Worm (Caenorhabditis elegans) whole organism, young adult: ENCODE results near the gene F42A9.11.

Source experiments
- B0019.2 ChIP-seq: fragments of 200-800 bp; sonication (Bioruptor generic); conservative IDR thresholded peaks from 2 replicates; pipeline ENCODE4 v1.3.6; 2022; ENCODE audit warnings: missing genetic modification reagents, missing genetic modification characterization, missing compliant biosample characterization
- C06A6.2 ChIP-seq: fragments of 200-800 bp; sonication (Bioruptor generic); conservative IDR thresholded peaks from 2 replicates; pipeline ENCODE4 v1.3.6; 2022; ENCODE audit warnings: missing genetic modification characterization, missing compliant biosample characterization
- F22D6.2 ChIP-seq: sonication (generic microtip); optimal IDR thresholded peaks from 2 replicates; lab custom pipeline; 2016; ENCODE audit warnings: mild to moderate bottlenecking, missing genetic modification characterization, missing compliant biosample characterization
- F49E8.2 ChIP-seq: sonication (generic microtip); optimal IDR thresholded peaks from 3 replicates; lab custom pipeline; 2017; ENCODE audit warnings: missing genetic modification characterization, mild to moderate bottlenecking, missing compliant biosample characterization, antibody characterized with exemption, moderate library complexity; ENCODE audit not compliant: insufficient read depth
- F52B5.7 ChIP-seq: sonication (generic microtip); optimal IDR thresholded peaks from 2 replicates; lab custom pipeline; 2016; ENCODE audit warnings: mild to moderate bottlenecking, missing genetic modification characterization, missing compliant biosample characterization
- F55B11.4 ChIP-seq: sonication (generic microtip); optimal IDR thresholded peaks from 2 replicates; lab custom pipeline; 2016; ENCODE audit warnings: missing compliant biosample characterization, missing genetic modification characterization, borderline replicate concordance; ENCODE audit not compliant: insufficient read depth
- F57C9.4 ChIP-seq: sonication (generic microtip); optimal IDR thresholded peaks from 2 replicates; lab custom pipeline; 2017; ENCODE audit warnings: mild to moderate bottlenecking, missing genetic modification characterization, missing compliant biosample characterization
- T07F8.4 ChIP-seq: sonication (generic microtip); optimal IDR thresholded peaks from 2 replicates; lab custom pipeline; 2016; ENCODE audit warnings: mild to moderate bottlenecking, missing genetic modification characterization, moderate library complexity, missing compliant biosample characterization
- Y79H2A.3 ChIP-seq: fragments of 200-800 bp; sonication (Bioruptor generic); conservative IDR thresholded peaks from 2 replicates; pipeline ENCODE4 v1.3.6; 2022; ENCODE audit warnings: missing genetic modification reagents, missing genetic modification characterization, missing compliant biosample characterization
- aptf-3 ChIP-seq: fragments of 200-800 bp; sonication (Bioruptor generic); IDR thresholded peaks from 2 replicates; pipeline ENCODE4 v1.3.6; 2022; ENCODE audit warnings: missing genetic modification characterization, missing compliant biosample characterization
- atf-7 ChIP-seq: sonication (generic microtip); optimal IDR thresholded peaks from 2 replicates; lab custom pipeline; 2017; ENCODE audit warnings: mild to moderate bottlenecking, missing genetic modification characterization, missing compliant biosample characterization
- athp-1 ChIP-seq: sonication (generic microtip); optimal IDR thresholded peaks from 2 replicates; lab custom pipeline; 2017; ENCODE audit warnings: mild to moderate bottlenecking, missing genetic modification characterization, missing compliant biosample characterization
- attf-3 ChIP-seq: fragments of 200-800 bp; sonication (Bioruptor generic); conservative IDR thresholded peaks from 2 replicates; pipeline ENCODE4 v1.3.6; 2022; ENCODE audit warnings: missing genetic modification reagents, missing genetic modification characterization, missing compliant biosample characterization
- ccch-3 ChIP-seq: fragments of 200-800 bp; sonication (Bioruptor generic); optimal IDR thresholded peaks from 2 replicates; lab custom pipeline; 2018; ENCODE audit warnings: mild to moderate bottlenecking, missing genetic modification characterization, missing compliant biosample characterization
- cebp-2 ChIP-seq: fragments of 200-800 bp; sonication (Bioruptor generic); IDR thresholded peaks from 2 replicates; pipeline ENCODE4 v1.3.6; 2022; ENCODE audit warnings: missing genetic modification characterization, missing compliant biosample characterization
- ceh-58 ChIP-seq: fragments of 200-800 bp; sonication (Bioruptor generic); IDR thresholded peaks from 2 replicates; pipeline ENCODE4 v1.3.6; 2022; ENCODE audit warnings: missing genetic modification characterization, missing compliant biosample characterization
- ceh-91 ChIP-seq: fragments of 200-800 bp; sonication (Bioruptor generic); IDR thresholded peaks from 2 replicates; pipeline ENCODE4 v1.3.6; 2022; ENCODE audit warnings: missing genetic modification reagents, missing genetic modification characterization, missing compliant biosample characterization
- chd-7 ChIP-seq: sonication (generic microtip); optimal IDR thresholded peaks from 2 replicates; lab custom pipeline; 2016; ENCODE audit warnings: mild to moderate bottlenecking, missing genetic modification characterization, moderate library complexity, missing compliant biosample characterization
- efl-1 ChIP-seq: fragments of 150-350 bp; optimal IDR thresholded peaks from 2 replicates; lab custom pipeline; 2014; ENCODE audit warnings: missing biosample characterization, missing genetic modification reagents, missing genetic modification characterization
- egl-44 ChIP-seq: fragments of 200-800 bp; sonication (Bioruptor generic); IDR thresholded peaks from 2 replicates; pipeline ENCODE4 v1.3.6; 2022; ENCODE audit warnings: missing genetic modification reagents, missing genetic modification characterization, missing compliant biosample characterization
- egrh-3 ChIP-seq: fragments of 200-800 bp; sonication (Bioruptor generic); IDR thresholded peaks from 2 replicates; pipeline ENCODE4 v1.3.6; 2022; ENCODE audit warnings: missing genetic modification reagents, missing genetic modification characterization, missing compliant biosample characterization
- fkh-3 ChIP-seq: sonication (generic microtip); optimal IDR thresholded peaks from 2 replicates; lab custom pipeline; 2016; ENCODE audit warnings: mild to moderate bottlenecking, missing genetic modification characterization, missing compliant biosample characterization
- him-1 ChIP-seq: sonication (generic microtip); optimal IDR thresholded peaks from 2 replicates; lab custom pipeline; 2016; ENCODE audit warnings: missing genotype, missing genetic modification reagents, missing genetic modification characterization, missing compliant biosample characterization
- hlh-26 ChIP-seq: fragments of 200-800 bp; sonication (Bioruptor generic); conservative IDR thresholded peaks from 2 replicates; pipeline ENCODE4 v1.3.6; 2022; ENCODE audit warnings: missing genetic modification reagents, missing genetic modification characterization, missing compliant biosample characterization
- let-607 ChIP-seq, 2 experiments: fragments of 200-800 bp in 1 of 2; sonication (Bioruptor generic) in 1 of 2; sonication (generic microtip) in 1 of 2; optimal IDR thresholded peaks; 2 replicates each; lab custom pipeline; 2016 to 2018; ENCODE audit warnings: mild to moderate bottlenecking in 2 of 2, missing compliant biosample characterization in 2 of 2, missing genetic modification characterization in 2 of 2, moderate library complexity in 2 of 2, missing genotype in 1 of 2
- lin-26 ChIP-seq: fragments of 200-800 bp; sonication (Bioruptor generic); IDR thresholded peaks from 2 replicates; pipeline ENCODE4 v1.3.6; 2022; ENCODE audit warnings: missing genetic modification reagents, missing genetic modification characterization, missing compliant biosample characterization
- lir-1 ChIP-seq: fragments of 200-800 bp; sonication (Bioruptor generic); conservative IDR thresholded peaks from 2 replicates; pipeline ENCODE4 v1.3.6; 2022; ENCODE audit warnings: missing genetic modification reagents, missing genetic modification characterization, missing compliant biosample characterization
- lsl-1 ChIP-seq: fragments of 200-800 bp; sonication (Bioruptor generic); optimal IDR thresholded peaks from 2 replicates; lab custom pipeline; 2018; ENCODE audit warnings: mild to moderate bottlenecking, missing genetic modification characterization, moderate library complexity, missing compliant biosample characterization
- madf-8 ChIP-seq: fragments of 200-800 bp; sonication (Bioruptor generic); conservative IDR thresholded peaks from 2 replicates; pipeline ENCODE4 v1.3.6; 2022; ENCODE audit warnings: missing genetic modification reagents, missing genetic modification characterization, missing compliant biosample characterization
- mcd-1 ChIP-seq: fragments of 200-800 bp; sonication (Bioruptor generic); IDR thresholded peaks from 2 replicates; pipeline ENCODE4 v1.3.6; 2022; ENCODE audit warnings: missing genetic modification reagents, missing genetic modification characterization, missing compliant biosample characterization
- mel-28 ChIP-seq: sonication (generic microtip); optimal IDR thresholded peaks from 2 replicates; lab custom pipeline; 2016; ENCODE audit warnings: borderline replicate concordance, mild to moderate bottlenecking, missing genetic modification characterization, missing compliant biosample characterization
- nfya-1 ChIP-seq: sonication (generic microtip); optimal IDR thresholded peaks from 2 replicates; lab custom pipeline; 2017; ENCODE audit warnings: antibody characterized with exemption, missing compliant biosample characterization, missing genetic modification characterization, borderline replicate concordance; ENCODE audit not compliant: insufficient read depth
- nfya-2 ChIP-seq: fragments of 200-800 bp; sonication (Bioruptor generic); IDR thresholded peaks from 2 replicates; pipeline ENCODE4 v1.3.6; 2022; ENCODE audit warnings: missing genetic modification reagents, missing genetic modification characterization, missing compliant biosample characterization
- nhr-80 ChIP-seq: sonication (generic microtip); optimal IDR thresholded peaks from 2 replicates; lab custom pipeline; 2016; ENCODE audit warnings: missing genetic modification characterization, missing compliant biosample characterization
- rcor-1 ChIP-seq: fragments of 200-800 bp; sonication (Bioruptor generic); IDR thresholded peaks from 2 replicates; pipeline ENCODE4 v1.3.6; 2022; ENCODE audit warnings: missing genetic modification reagents, missing genetic modification characterization, missing compliant biosample characterization
- sptf-2 ChIP-seq: fragments of 200-800 bp; sonication (Bioruptor generic); optimal IDR thresholded peaks from 2 replicates; lab custom pipeline; 2018; ENCODE audit warnings: mild to moderate bottlenecking, missing genetic modification characterization, missing compliant biosample characterization
- tbp1 ChIP-seq: fragments of 200-800 bp; sonication (Bioruptor generic); optimal IDR thresholded peaks from 2 replicates; lab custom pipeline; 2018; ENCODE audit warnings: mild to moderate bottlenecking, missing genetic modification characterization, missing compliant biosample characterization
- ztf-18 ChIP-seq: sonication (generic microtip); optimal IDR thresholded peaks from 2 replicates; lab custom pipeline; 2016; ENCODE audit warnings: missing genotype, mild to moderate bottlenecking, missing genetic modification characterization, missing compliant biosample characterization

F42A9.11 gene

ce11 chrIV:8648502-8648901, 21.1 kb downstream of the F42A9.11 start, which contains the start of gene cyp-33E1:
Gene cyp-33E1 (minus strand): TSS chrIV:8648602.
- TF ChIP-seq madf-8 (GFP tag; lab: Robert Waterston, UW) (no peak), fkh-3 (tag; lab: Kevin White, UChicago) (no peak), lir-1 (no peak), mcd-1 (GFP tag; lab: Robert Waterston, UW) (no peak), egl-44 (GFP tag; lab: Robert Waterston, UW) (no peak), lin-26 (GFP tag; lab: Robert Waterston, UW) (no peak), nfya-2 (no peak), chd-7 (tag; lab: Kevin White, UChicago) (no peak), F22D6.2 (tag; lab: Kevin White, UChicago) (no peak), hlh-26 (GFP tag; lab: Robert Waterston, UW) (no peak), athp-1 (no peak), rcor-1 (GFP tag; lab: Robert Waterston, UW) (no peak), F49E8.2 (no peak), C06A6.2 (GFP tag; lab: Robert Waterston, UW) (no peak), B0019.2 (no peak), cebp-2 (no peak), Y79H2A.3 (no peak), F57C9.4 (tag; lab: Kevin White, UChicago) (no peak), ccch-3 (GFP tag; lab: Kevin White, UChicago) (no peak)

ce11 chrIV:8650696-8651095, 23.3 kb downstream of the F42A9.11 start, which contains the start of gene C49C8.2:
Gene C49C8.2 (plus strand): TSS chrIV:8651088.
- TF ChIP-seq nhr-80 (peak; percentile 34), T07F8.4 (tag; lab: Kevin White, UChicago) (no peak), nfya-2 (no peak), ztf-18 (tag; lab: Kevin White, UChicago) (no peak)

ce11 chrIV:8651835-8652234, 24.4 kb downstream of the F42A9.11 start, which contains the start of gene C49C8.8:
Gene C49C8.8 (plus strand): TSS chrIV:8652135.
- TF ChIP-seq ceh-91 (no peak), attf-3 (GFP tag; lab: Robert Waterston, UW) (no peak), nfya-1 (tag; lab: Kevin White, UChicago) (no peak), F52B5.7 (tag; lab: Kevin White, UChicago) (no peak), rcor-1 (GFP tag; lab: Robert Waterston, UW) (no peak), egl-44 (GFP tag; lab: Robert Waterston, UW) (no peak), him-1 (tag; lab: Kevin White, UChicago) (no peak)

- TF ChIP-seq atf-7 (tag; lab: Kevin White, UChicago), result no peak
- TF ChIP-seq F55B11.4 (tag; lab: Kevin White, UChicago), result no peak
- no peak for TF ChIP-seq ceh-58 (GFP tag; lab: Robert Waterston, UW)
- TF ChIP-seq lsl-1 (GFP tag; lab: Kevin White, UChicago), result no peak
- TF ChIP-seq mel-28, result no peak
- no peak for TF ChIP-seq tbp1
- no peak for TF ChIP-seq egrh-3 (GFP tag; lab: Robert Waterston, UW)
- TF ChIP-seq aptf-3 (GFP tag; lab: Robert Waterston, UW), result no peak
- no peak for TF ChIP-seq efl-1
- TF ChIP-seq sptf-2, result no peak
- TF ChIP-seq F22D6.2 (tag; lab: Kevin White, UChicago), result no peak
- TF ChIP-seq let-607 (tag; optimal IDR thresholded peaks at IDR 0.05; lab: Kevin White, UChicago), result no peak
Observed at ce11 chrIV:8653592-8653991, 26.2 kb downstream of the F42A9.11 start, which contains the start of gene C49C8.5. Gene C49C8.5 (minus strand): TSS chrIV:8653664.
